Worm (Caenorhabditis elegans) whole organism, L4 larva: ENCODE measurements around the gene swm-1.

Experiments
- R02D3.7 ChIP-seq: fragments of 150-350 bp; sonication (generic microtip); optimal IDR thresholded peaks from 3 replicates; lab custom pipeline; 2014; ENCODE audit warnings: missing biosample characterization, missing genetic modification characterization
- ama-1 ChIP-seq: fragments of 150-350 bp; optimal IDR thresholded peaks from 2 replicates; lab custom pipeline; 2014; ENCODE audit warnings: inconsistent platforms, mixed read lengths
- daf-19 ChIP-seq: fragments of 200-800 bp; sonication (Bioruptor generic); conservative IDR thresholded peaks from 2 replicates; pipeline ENCODE4 v1.3.6; 2022; ENCODE audit warnings: missing genetic modification characterization, missing compliant biosample characterization
- hlh-11 ChIP-seq: fragments of 200-800 bp; sonication (Bioruptor generic); optimal IDR thresholded peaks from 2 replicates; lab custom pipeline; 2018; ENCODE audit warnings: mild to moderate bottlenecking, missing genetic modification characterization, missing compliant biosample characterization
- pqm-1 ChIP-seq: sonication (generic microtip); optimal IDR thresholded peaks from 2 replicates; lab custom pipeline; 2017; ENCODE audit warnings: missing biosample characterization, missing genetic modification characterization

- TF ChIP-seq R02D3.7 (tag; lab: Kevin White, UChicago) (no peak), ama-1 (no peak), daf-19 (no peak), pqm-1 (tag; lab: Kevin White, UChicago) (no peak), hlh-11 (tag; lab: Kevin White, UChicago) (no peak)
Measured at ce11 chrV:9069680-9070079, 15.0 kb upstream of the swm-1 start, which contains the start of gene T27E4.5.
